Worm (Caenorhabditis elegans): ENCODE measurements around the gene stn-2.
A peak's percentile ranks its signal among the peaks of the same experiment; 100 is the strongest.

Gene stn-2

ce11 chrX:7681965-7682946 lies 1.8 kb upstream of the stn-2 start, which contains the start of gene unc-18 (continued):
- TF ChIP-seq sox-4 (tag; optimal IDR thresholded peaks at IDR 0.05): no peak
- TF ChIP-seq lin-13 (GFP tag; optimal IDR thresholded peaks at IDR 0.05): no peak
- peak; percentile 9; the same call in 1 of the 2 replicates for TF ChIP-seq isw-1 (GFP tag; IDR thresholded peaks at IDR 0.05)
- no peak for TF ChIP-seq snpc-4 (tag; optimal IDR thresholded peaks at IDR 0.05)
- TF ChIP-seq lir-3 (tag; optimal IDR thresholded peaks at IDR 0.05; ENCODE audit: poor library complexity): no peak
- no peak for TF ChIP-seq zip-4 (GFP tag; optimal IDR thresholded peaks at IDR 0.05)
- peak; percentile 24 for TF ChIP-seq skn-1 (tag; optimal IDR thresholded peaks at IDR 0.05)
- TF ChIP-seq nhr-11 (tag; optimal IDR thresholded peaks at IDR 0.05): no peak
- TF ChIP-seq C04F5.9 (tag; optimal IDR thresholded peaks at IDR 0.05): no peak
- TF ChIP-seq ceh-82 (tag; optimal IDR thresholded peaks at IDR 0.05): peak; percentile 18 to 40 (median 35)
- TF ChIP-seq ceh-8 (GFP tag; optimal IDR thresholded peaks at IDR 0.05): no peak
- no peak for TF ChIP-seq C34B4.2 (tag; optimal IDR thresholded peaks at IDR 0.05)
- TF ChIP-seq mdl-1 (tag; optimal IDR thresholded peaks at IDR 0.05): no peak
- TF ChIP-seq nhr-85 (tag): no peak
- peak; percentile 30 to 38 for TF ChIP-seq lin-35 (GFP tag; optimal IDR thresholded peaks at IDR 0.05)
- TF ChIP-seq xbp-1 (tag; optimal IDR thresholded peaks at IDR 0.05): peak; percentile 24
- no peak for TF ChIP-seq vab-15 (tag; optimal IDR thresholded peaks at IDR 0.05)
- no peak for TF ChIP-seq ztf-4 (tag; optimal IDR thresholded peaks at IDR 0.05)
- TF ChIP-seq jun-1 (tag; optimal IDR thresholded peaks at IDR 0.05): no peak
- TF ChIP-seq ets-5 (GFP tag; IDR thresholded peaks at IDR 0.05): no peak
- TF ChIP-seq nhr-71 (tag; optimal IDR thresholded peaks at IDR 0.05): peak; percentile 21
- peak; percentile 36 for TF ChIP-seq unc-86 (tag; optimal IDR thresholded peaks at IDR 0.05)

DNA sequence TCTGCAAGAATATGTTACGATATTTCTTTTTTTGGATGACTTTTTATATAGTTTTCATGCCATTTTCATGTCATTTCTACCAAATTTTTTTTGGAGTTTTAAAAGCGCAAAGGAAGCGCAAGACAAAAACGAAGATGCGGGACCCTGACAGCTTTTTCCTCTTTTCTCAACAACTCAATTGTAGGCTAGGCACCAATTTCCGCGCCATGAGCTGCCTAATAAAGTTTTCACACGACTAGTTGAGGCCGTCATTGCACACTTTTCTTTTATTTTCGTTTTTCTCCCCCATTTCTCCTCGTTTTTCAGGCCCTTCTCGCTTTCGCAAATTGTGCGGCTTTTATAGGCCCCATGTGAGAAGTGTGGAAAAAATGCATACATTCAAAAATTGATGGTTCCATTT lies 584 bp downstream of the stn-2 start:
- TF ChIP-seq ces-1 (GFP tag; optimal IDR thresholded peaks at IDR 0.05) (peak; percentile 37), ceh-88 (GFP tag; IDR thresholded peaks at IDR 0.05) (no peak), lin-14 (GFP tag; optimal IDR thresholded peaks at IDR 0.05) (peak; percentile 67), fkh-10 (GFP tag; optimal IDR thresholded peaks at IDR 0.05) (peak; percentile 78)

DNA sequence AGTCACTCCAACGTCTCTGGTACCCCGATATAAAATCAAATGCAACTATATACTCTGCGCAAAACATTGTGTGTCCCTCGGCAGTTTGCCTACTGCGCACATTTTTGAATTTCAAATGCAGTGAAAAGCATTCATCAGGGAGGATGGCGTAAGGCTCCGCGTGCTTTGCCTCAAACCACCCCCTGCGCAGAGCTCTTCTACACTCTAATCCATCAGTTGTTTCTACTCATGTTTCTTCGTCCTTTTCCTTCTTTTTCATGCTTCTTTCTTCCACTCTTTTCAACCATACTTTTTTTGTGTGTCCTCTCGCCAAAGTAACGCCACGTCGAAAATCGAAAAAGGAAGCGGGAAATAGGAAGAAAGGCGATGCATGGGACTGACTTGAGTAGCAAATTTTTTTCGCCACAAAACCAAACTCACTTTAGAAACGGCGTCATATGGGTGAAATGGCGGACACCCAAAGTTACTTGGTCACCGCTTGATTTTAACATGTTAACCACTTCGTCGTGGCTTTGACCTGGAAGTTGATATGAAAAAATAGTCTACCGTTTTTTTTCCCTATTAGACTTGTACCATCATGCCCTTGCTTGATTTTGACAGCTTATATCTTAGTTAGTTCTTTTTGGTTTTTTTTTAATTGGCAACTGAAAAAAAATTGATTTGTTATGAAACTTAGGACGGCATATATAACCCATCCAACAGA lies 1.8 kb downstream of the stn-2 start:
- peak; percentile 6 for TF ChIP-seq unc-86 (tag; optimal IDR thresholded peaks at IDR 0.05)
- TF ChIP-seq fkh-10 (GFP tag; optimal IDR thresholded peaks at IDR 0.05): peak; percentile 9
- TF ChIP-seq ceh-8 (GFP tag; optimal IDR thresholded peaks at IDR 0.05): peak; percentile 2
- TF ChIP-seq efl-1 (optimal IDR thresholded peaks at IDR 0.05): no peak
- TF ChIP-seq efl-1 (GFP tag; optimal IDR thresholded peaks at IDR 0.05 in 1 of 2): no peak
- TF ChIP-seq lin-14 (GFP tag; optimal IDR thresholded peaks at IDR 0.05): peak; percentile 68
- no peak for TF ChIP-seq alr-1 (tag; optimal IDR thresholded peaks at IDR 0.05; ENCODE audit: borderline replicate concordance)

DNA sequence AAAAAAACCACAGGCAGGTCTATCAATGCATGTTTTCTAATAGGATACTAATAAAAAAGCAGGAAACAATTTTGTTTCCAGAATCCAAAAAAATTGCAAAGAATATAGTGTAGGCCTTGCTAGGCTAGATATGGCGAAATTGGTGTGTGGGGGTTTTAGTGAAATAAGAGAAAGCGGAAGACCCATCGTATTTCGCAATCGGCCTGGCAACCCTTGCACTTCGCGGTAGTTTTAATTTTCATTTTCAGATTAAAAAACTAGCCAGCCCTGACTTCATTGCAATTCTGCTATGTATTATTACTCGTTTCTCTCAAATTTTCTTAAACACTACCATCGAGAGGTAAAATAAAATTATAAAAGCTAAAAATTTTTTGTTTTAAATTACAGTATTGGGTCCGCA lies 5.5 kb downstream of the stn-2 start:
- TF ChIP-seq nhr-20 (tag; optimal IDR thresholded peaks at IDR 0.05) (no peak), ceh-82 (tag; optimal IDR thresholded peaks at IDR 0.05) (peak in 1 of 3 experiments; percentile 19), mab-9 (GFP tag; IDR thresholded peaks at IDR 0.05) (no peak), nhr-19 (GFP tag; conservative IDR thresholded peaks at IDR 0.05) (no peak), sup-37 (GFP tag; optimal IDR thresholded peaks at IDR 0.05) (no peak), vab-15 (tag; optimal IDR thresholded peaks at IDR 0.05) (no peak), pqm-1 (tag; optimal IDR thresholded peaks at IDR 0.05) (no peak), hpl-2 (GFP tag; optimal IDR thresholded peaks at IDR 0.05) (no peak), fkh-4 (tag; optimal IDR thresholded peaks at IDR 0.05; ENCODE audit: borderline replicate concordance) (no peak), efl-1 (optimal IDR thresholded peaks at IDR 0.05) (no peak), efl-1 (GFP tag; optimal IDR thresholded peaks at IDR 0.05 in 1 of 2) (peak in 1 of 2 experiments; percentile 68), pag-3 (tag; optimal IDR thresholded peaks at IDR 0.05; ENCODE audit: borderline replicate concordance, insufficient read depth) (no peak)

Measured in whole organism, L1 larva.